Worm (Caenorhabditis elegans): ENCODE data around the gene T07D3.2.

T07D3.2 gene

DNA sequence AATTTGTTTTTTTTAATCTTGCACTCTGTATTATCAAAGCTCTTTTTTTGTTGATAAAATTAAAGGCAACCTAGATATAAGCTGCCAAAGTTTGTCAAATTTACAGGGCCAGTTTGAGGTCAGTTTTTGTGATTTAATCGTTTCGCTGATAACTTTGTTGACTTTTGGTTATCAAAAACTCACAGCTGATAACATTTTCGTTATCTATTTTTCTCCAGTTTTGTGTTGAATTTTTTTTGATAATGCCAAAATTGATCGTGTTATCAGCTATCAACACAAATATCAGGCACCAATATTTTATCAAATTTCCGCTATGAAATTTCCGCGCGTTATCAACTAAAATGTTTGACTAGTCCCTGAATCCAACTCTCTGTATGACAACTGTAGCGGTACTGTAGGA lies 13.5 kb downstream of the T07D3.2 start (continued):
- no peak for TF ChIP-seq ztf-11 (tag; optimal IDR thresholded peaks at IDR 0.05)
- peak; percentile 59 for TF ChIP-seq jun-1 (tag; optimal IDR thresholded peaks at IDR 0.05)
- TF ChIP-seq nhr-42 (GFP tag; IDR thresholded peaks at IDR 0.05): 0 out of 2 replicates have a peak, but pooled peaks have one; percentile 32
- TF ChIP-seq lim-7 (GFP tag; IDR thresholded peaks at IDR 0.05): no peak
- TF ChIP-seq ceh-28 (tag; optimal IDR thresholded peaks at IDR 0.05): no peak
- TF ChIP-seq ceh-62 (tag; optimal IDR thresholded peaks at IDR 0.05): no peak
- peak; percentile 9 for TF ChIP-seq nhr-10 (tag; optimal IDR thresholded peaks at IDR 0.05)
- no peak for TF ChIP-seq daf-19 (GFP tag; conservative IDR thresholded peaks at IDR 0.05)
- TF ChIP-seq sdz-12 (GFP tag; optimal IDR thresholded peaks at IDR 0.05): no peak
- TF ChIP-seq dmd-6 (GFP tag; IDR thresholded peaks at IDR 0.05): peak; percentile 98

DNA sequence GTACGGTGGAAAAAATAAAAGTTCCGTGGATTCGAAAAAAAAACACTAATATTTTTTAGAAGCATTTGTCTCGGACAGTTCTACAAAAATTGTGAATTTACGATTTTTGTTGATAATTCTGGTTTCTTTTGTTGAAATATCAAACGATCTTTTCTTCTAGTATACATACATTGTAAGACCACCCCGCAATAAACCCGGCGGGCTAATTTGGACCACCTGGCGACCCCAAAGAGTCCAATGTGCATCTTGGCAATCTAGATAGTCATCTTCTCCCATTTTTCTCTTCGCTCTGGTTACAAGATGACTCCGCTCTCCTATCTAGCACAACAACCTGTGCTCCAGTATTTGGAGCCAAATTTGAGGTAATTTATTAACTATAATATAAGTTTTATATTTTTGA lies 14.0 kb downstream of the T07D3.2 start, which contains the start of gene fbxc-29:
fbxc-29 (plus strand) TSS at position 301 of the 400 bp plus-strand sequence.
- TF ChIP-seq set-16 (GFP tag; IDR thresholded peaks at IDR 0.05) (no peak), snpc-4 (tag; optimal IDR thresholded peaks at IDR 0.05) (no peak), zip-11 (GFP tag; IDR thresholded peaks at IDR 0.05) (no peak), lin-29 (GFP tag; IDR thresholded peaks at IDR 0.05) (no peak), jun-1 (tag; optimal IDR thresholded peaks at IDR 0.05) (no peak)

DNA sequence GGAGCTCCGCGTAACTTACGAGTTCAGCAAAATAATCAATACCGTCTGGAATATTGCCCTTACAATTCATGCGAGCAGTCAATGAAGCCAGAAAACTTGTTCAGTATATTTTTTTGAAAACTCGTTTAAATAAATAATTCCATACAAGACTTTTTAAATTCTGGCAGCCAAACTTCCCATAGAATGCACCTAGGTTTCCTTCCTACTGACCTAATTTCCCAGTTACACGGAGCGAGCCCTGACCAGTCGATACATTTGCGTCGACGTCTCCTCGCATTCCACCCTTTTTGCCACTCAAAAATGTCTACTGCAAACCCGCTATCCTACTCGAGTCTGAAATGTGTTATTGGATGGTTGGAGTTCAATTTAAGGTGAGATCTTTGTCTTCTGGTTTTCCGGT lies 15.6 kb downstream of the T07D3.2 start, which contains the start of gene fbxc-30:
fbxc-30 (plus strand) TSS at position 301 of the 400 bp plus-strand sequence.
- TF ChIP-seq R02D3.7 (tag; optimal IDR thresholded peaks at IDR 0.05) (no peak), spr-3 (GFP tag; optimal IDR thresholded peaks at IDR 0.05) (no peak), aha-1 (tag) (no peak), nhr-77 (tag; optimal IDR thresholded peaks at IDR 0.05) (no peak), saeg-2 (GFP tag; IDR thresholded peaks at IDR 0.05) (no peak), Y105C5A.15 (GFP tag; IDR thresholded peaks at IDR 0.05) (no peak), lin-38 (GFP tag; IDR thresholded peaks at IDR 0.05) (no peak), snpc-1.2 (GFP tag; IDR thresholded peaks at IDR 0.05) (no peak), Y75B8A.6 (GFP tag; IDR thresholded peaks at IDR 0.05) (no peak), T20F7.1 (GFP tag; optimal IDR thresholded peaks at IDR 0.05) (no peak), ceh-32 (tag; optimal IDR thresholded peaks at IDR 0.05; ENCODE audit: poor library complexity) (no peak), nhr-111 (GFP tag; optimal IDR thresholded peaks at IDR 0.05) (no peak)

DNA sequence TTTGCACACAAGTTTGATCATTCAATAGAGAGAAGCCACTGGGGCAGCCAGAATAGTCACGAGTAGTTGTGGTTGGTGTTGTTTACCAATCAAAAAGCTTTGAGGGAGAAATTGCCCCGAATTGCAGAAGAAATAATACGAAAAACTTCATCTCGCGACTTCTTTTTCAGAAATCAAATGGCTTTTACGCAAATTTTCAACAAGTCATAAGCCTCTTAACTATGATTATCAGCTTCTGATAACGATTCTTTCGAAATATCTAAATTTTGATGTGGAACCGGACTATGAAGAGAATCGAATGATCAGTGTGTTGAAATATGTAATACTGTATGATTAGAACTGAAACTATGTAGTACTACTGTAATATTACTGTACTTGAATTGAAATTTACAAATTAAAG lies 18.6 kb downstream of the T07D3.2 start:
- no peak for TF ChIP-seq dmd-8 (GFP tag; IDR thresholded peaks at IDR 0.05)
- TF ChIP-seq hmg-1.1 (GFP tag; IDR thresholded peaks at IDR 0.05): no peak
- no peak for TF ChIP-seq nhr-6 (tag; optimal IDR thresholded peaks at IDR 0.05)
- no peak for TF ChIP-seq daf-19 (GFP tag; conservative IDR thresholded peaks at IDR 0.05)
- no peak for TF ChIP-seq daf-16 (GFP tag; optimal IDR thresholded peaks at IDR 0.05)
- TF ChIP-seq daf-16 (tag; optimal IDR thresholded peaks at IDR 0.05): no peak
- no peak for TF ChIP-seq lin-15B (tag; optimal IDR thresholded peaks at IDR 0.05)
- TF ChIP-seq ztf-11 (tag; optimal IDR thresholded peaks at IDR 0.05): no peak
- TF ChIP-seq saeg-2 (GFP tag; IDR thresholded peaks at IDR 0.05): no peak
- TF ChIP-seq arid-1 (GFP tag; conservative IDR thresholded peaks at IDR 0.05): no peak
- TF ChIP-seq T20F7.1 (GFP tag; optimal IDR thresholded peaks at IDR 0.05): no peak
- TF ChIP-seq hif-1 (tag; optimal IDR thresholded peaks at IDR 0.05): no peak
- no peak for TF ChIP-seq ceh-28 (tag; optimal IDR thresholded peaks at IDR 0.05)
- no peak for TF ChIP-seq ceh-62 (tag; optimal IDR thresholded peaks at IDR 0.05)
- no peak for TF ChIP-seq ceh-44 (GFP tag; IDR thresholded peaks at IDR 0.05)
- TF ChIP-seq madf-5 (GFP tag; IDR thresholded peaks at IDR 0.05): no peak
- TF ChIP-seq Y48G9A.11 (GFP tag; IDR thresholded peaks at IDR 0.05): no peak
- no peak for TF ChIP-seq php-3 (GFP tag; IDR thresholded peaks at IDR 0.05)
- no peak for TF ChIP-seq attf-4 (tag; optimal IDR thresholded peaks at IDR 0.05)
- no peak for TF ChIP-seq jun-1 (tag; optimal IDR thresholded peaks at IDR 0.05)
- no peak for TF ChIP-seq egl-43 (GFP tag; IDR thresholded peaks at IDR 0.05)

Measured in whole organism, L4 larva.